Fruit fly (Drosophila melanogaster) whole organism, prepupa: ENCODE data around the gene Eip78C.

Experiments used
- Eip78C ChIP-seq: fragments of 200-800 bp; sonication (Bioruptor generic); peaks from one replicate; lab custom pipeline; 2016; ENCODE audit warnings: missing biosample characterization, missing genetic modification characterization
- Ets96B ChIP-seq: fragments of 200-800 bp; optimal IDR thresholded peaks from 2 replicates; lab custom pipeline; 2019; ENCODE audit warnings: missing biosample characterization, mild to moderate bottlenecking, missing genetic modification characterization, moderate library complexity
- Lpt ChIP-seq: fragments of 200-800 bp; sonication (Bioruptor generic); optimal IDR thresholded peaks from 3 replicates; lab custom pipeline; 2016; ENCODE audit warnings: missing biosample characterization, missing genetic modification characterization
- svp ChIP-seq: fragments of 200-800 bp; sonication (Bioruptor generic); peaks from one replicate; lab custom pipeline; 2016; ENCODE audit warnings: missing biosample characterization, missing genetic modification characterization

dm6 chr3L:21262426-21262825 is 36.0 kb downstream of the Eip78C start:
- TF ChIP-seq Eip78C (no peak), Ets96B (tag; lab: Kevin White, UChicago) (no peak), Lpt (no peak), svp (GFP tag; lab: Kevin White, UChicago) (no peak)
